Fruit fly (Drosophila melanogaster) whole organism, embryonic: ENCODE results near the gene STUB1.
A peak's percentile ranks its signal among the peaks of the same experiment; 100 is the strongest.

Experiments used
- Asciz ChIP-seq: fragments of 200-800 bp; sonication (Bioruptor generic); optimal IDR thresholded peaks from 2 replicates; lab custom pipeline; 2017; ENCODE audit warnings: missing biosample characterization, mild to moderate bottlenecking, missing genetic modification characterization, missing genetic modification reagents
- Atf-2 ChIP-seq: fragments of 200-800 bp; sonication (Bioruptor generic); optimal IDR thresholded peaks from 2 replicates; lab custom pipeline; 2016; ENCODE audit warnings: missing biosample characterization, missing genetic modification characterization
- Blimp-1 ChIP-seq: fragments of 200-800 bp; sonication (Bioruptor generic); optimal IDR thresholded peaks from 3 replicates; lab custom pipeline; 2018; ENCODE audit warnings: missing biosample characterization, missing genetic modification characterization, mild to moderate bottlenecking, moderate library complexity, missing genetic modification reagents
- Bteb2 ChIP-seq: fragments of 200-800 bp; sonication (Bioruptor generic); optimal IDR thresholded peaks from 2 replicates; lab custom pipeline; 2016; ENCODE audit warnings: missing biosample characterization, missing genetic modification characterization
- CG10274 ChIP-seq: fragments of 200-800 bp; sonication (Bioruptor generic); optimal IDR thresholded peaks from 3 replicates; lab custom pipeline; 2017; ENCODE audit warnings: missing biosample characterization, mild to moderate bottlenecking, missing genetic modification characterization
- CG10462 ChIP-seq: fragments of 200-800 bp; sonication (Bioruptor generic); optimal IDR thresholded peaks from 2 replicates; lab custom pipeline; 2016; ENCODE audit warnings: missing biosample characterization, missing genetic modification characterization
- CG10979 ChIP-seq: fragments of 200-800 bp; sonication (Bioruptor generic); optimal IDR thresholded peaks from 2 replicates; lab custom pipeline; 2018; ENCODE audit warnings: missing biosample characterization, mild to moderate bottlenecking, missing genetic modification characterization, moderate library complexity
- CG11723 ChIP-seq: fragments of 200-800 bp; sonication (Bioruptor generic); optimal IDR thresholded peaks from 2 replicates; lab custom pipeline; 2017; ENCODE audit warnings: missing biosample characterization, mild to moderate bottlenecking, missing genetic modification characterization
- CG12299 ChIP-seq: fragments of 200-800 bp; sonication (Bioruptor generic); optimal IDR thresholded peaks from 2 replicates; lab custom pipeline; 2018; ENCODE audit warnings: missing biosample characterization, mild to moderate bottlenecking, missing genetic modification characterization
- CG12391 ChIP-seq: fragments of 200-800 bp; sonication (Bioruptor generic); optimal IDR thresholded peaks from 3 replicates; lab custom pipeline; 2018; ENCODE audit warnings: missing biosample characterization, mild to moderate bottlenecking, missing genetic modification characterization, moderate library complexity
- CG12659 ChIP-seq: fragments of 200-800 bp; sonication (Bioruptor generic); optimal IDR thresholded peaks from 3 replicates; lab custom pipeline; 2017; ENCODE audit warnings: mild to moderate bottlenecking, missing biosample characterization, missing genetic modification reagents, missing genetic modification characterization
- CG13296 ChIP-seq: fragments of 200-800 bp; sonication (Bioruptor generic); optimal IDR thresholded peaks from 3 replicates; lab custom pipeline; 2018; ENCODE audit warnings: missing biosample characterization, mild to moderate bottlenecking, missing genetic modification characterization
- CG15073 ChIP-seq: fragments of 200-800 bp; sonication (Bioruptor generic); optimal IDR thresholded peaks from 2 replicates; lab custom pipeline; 2016; ENCODE audit warnings: missing biosample characterization, missing genetic modification characterization
- CG15514 ChIP-seq: fragments of 200-800 bp; sonication (Bioruptor generic); optimal IDR thresholded peaks from 3 replicates; lab custom pipeline; 2017; ENCODE audit warnings: missing biosample characterization, missing genetic modification characterization, mild to moderate bottlenecking, moderate library complexity, missing genetic modification reagents
- CG16813 ChIP-seq: fragments of 200-800 bp; sonication (Bioruptor generic); IDR thresholded peaks from 3 replicates; pipeline ENCODE4 v1.3.6; 2022; ENCODE audit warnings: missing biosample characterization, missing genetic modification characterization; ENCODE audit not compliant: partially characterized antibody
- CG30020 ChIP-seq: fragments of 200-800 bp; optimal IDR thresholded peaks from 2 replicates; lab custom pipeline; 2019; ENCODE audit warnings: missing biosample characterization, mild to moderate bottlenecking, missing genetic modification characterization, moderate library complexity
- CG31224 ChIP-seq: fragments of 200-800 bp; sonication (Bioruptor generic); IDR thresholded peaks from 2 replicates; pipeline ENCODE4 v1.3.6; 2022; ENCODE audit warnings: missing biosample characterization, missing genetic modification characterization
- CG34224 ChIP-seq: fragments of 200-800 bp; sonication (Bioruptor generic); IDR thresholded peaks from 3 replicates; pipeline ENCODE4 v1.3.6; 2022; ENCODE audit warnings: missing biosample characterization, missing genetic modification characterization; ENCODE audit not compliant: partially characterized antibody
- CG34422 ChIP-seq: fragments of 200-800 bp; sonication (Bioruptor generic); IDR thresholded peaks from 3 replicates; pipeline ENCODE4 v1.3.6; 2022; ENCODE audit warnings: missing biosample characterization, missing genetic modification characterization
- CG5245 ChIP-seq: fragments of 200-800 bp; sonication (Bioruptor generic); optimal IDR thresholded peaks from 3 replicates; lab custom pipeline; 2016; ENCODE audit warnings: missing biosample characterization, missing genetic modification characterization
- CG9609 ChIP-seq: fragments of 200-800 bp; sonication (Bioruptor generic); optimal IDR thresholded peaks from 3 replicates; lab custom pipeline; 2016; ENCODE audit warnings: missing biosample characterization, missing genetic modification characterization
- CTCF ChIP-seq: fragments of 200-800 bp; sonication (Bioruptor generic); optimal IDR thresholded peaks from 2 replicates; lab custom pipeline; 2017; ENCODE audit warnings: missing biosample characterization, mild to moderate bottlenecking, missing genetic modification characterization, moderate library complexity
- Dek ChIP-seq: fragments of 200-800 bp; sonication (Bioruptor generic); optimal IDR thresholded peaks from 3 replicates; lab custom pipeline; 2019; ENCODE audit warnings: missing biosample characterization, mild to moderate bottlenecking, missing genetic modification characterization, moderate library complexity
- Hr51 ChIP-seq, 2 experiments: fragments of 200-800 bp; sonication (Bioruptor generic); optimal IDR thresholded peaks; 2 replicates in 1 of 2; 3 replicates in 1 of 2; lab custom pipeline; 2016 to 2018; ENCODE audit warnings: missing biosample characterization in 2 of 2, missing genetic modification characterization in 2 of 2, mild to moderate bottlenecking in 1 of 2, moderate library complexity in 1 of 2
- NfI ChIP-seq: fragments of 200-800 bp; sonication (Bioruptor generic); optimal IDR thresholded peaks from 3 replicates; lab custom pipeline; 2018; ENCODE audit warnings: missing biosample characterization, mild to moderate bottlenecking, missing genetic modification characterization, moderate library complexity
- Poxn ChIP-seq: fragments of 200-800 bp; sonication (Bioruptor generic); IDR thresholded peaks from 2 replicates; pipeline ENCODE4 v1.3.6; 2022; ENCODE audit warnings: missing biosample characterization, missing genetic modification characterization
- Ssrp ChIP-seq: fragments of 200-800 bp; sonication (Bioruptor generic); optimal IDR thresholded peaks from 2 replicates; lab custom pipeline; 2018; ENCODE audit warnings: missing biosample characterization, mild to moderate bottlenecking, missing genetic modification characterization, moderate library complexity
- Stat92E ChIP-seq, 3 experiments: fragments of >200 bp in 2 of 3; fragments of 200-800 bp in 1 of 3; sonication (Bioruptor generic) in 1 of 3; optimal IDR thresholded peaks; 2 replicates each; lab custom pipeline; 2017 to 2019; ENCODE audit warnings: missing biosample characterization in 3 of 3, missing genetic modification characterization in 3 of 3, mild to moderate bottlenecking in 1 of 3, moderate library complexity in 1 of 3
- TFAM ChIP-seq: fragments of 200-800 bp; sonication (Bioruptor generic); optimal IDR thresholded peaks from 2 replicates; lab custom pipeline; 2017; ENCODE audit warnings: missing biosample characterization, missing genetic modification characterization, inconsistent platforms
- chif ChIP-seq, 2 experiments: fragments of 200-800 bp; sonication (Bioruptor generic); optimal IDR thresholded peaks; 3 replicates each; lab custom pipeline; 2016; ENCODE audit warnings: missing biosample characterization in 2 of 2, missing genetic modification characterization in 2 of 2
- chn ChIP-seq: fragments of 200-800 bp; sonication (Bioruptor generic); optimal IDR thresholded peaks from 2 replicates; lab custom pipeline; 2016; ENCODE audit warnings: missing biosample characterization, missing genetic modification characterization
- danr ChIP-seq: fragments of 200-800 bp; sonication (Bioruptor generic); IDR thresholded peaks from 2 replicates; pipeline ENCODE4 v1.3.6; 2022; ENCODE audit warnings: missing biosample characterization, missing genetic modification characterization
- dpn ChIP-seq, 2 experiments: fragments of 200-800 bp; sonication (Bioruptor generic); optimal IDR thresholded peaks; 3 replicates each; lab custom pipeline; 2016; ENCODE audit warnings: missing biosample characterization in 2 of 2, missing genetic modification characterization in 2 of 2
- gce ChIP-seq: fragments of 200-800 bp; sonication (Bioruptor generic); IDR thresholded peaks from 3 replicates; pipeline ENCODE4 v1.3.6; 2022; ENCODE audit warnings: missing biosample characterization, missing genetic modification characterization
- gfzf ChIP-seq: fragments of 200-800 bp; sonication (Bioruptor generic); optimal IDR thresholded peaks from 2 replicates; lab custom pipeline; 2016; ENCODE audit warnings: missing biosample characterization, mild to moderate bottlenecking, missing genetic modification characterization, moderate library complexity
- hb ChIP-seq: fragments of 200-800 bp; sonication (Bioruptor generic); IDR thresholded peaks from 3 replicates; pipeline ENCODE4 v1.3.6; 2022; ENCODE audit warnings: missing biosample characterization, missing genetic modification characterization; ENCODE audit not compliant: partially characterized antibody
- hth ChIP-seq: fragments of >200 bp; optimal IDR thresholded peaks from 2 replicates; lab custom pipeline; 2017; ENCODE audit warnings: inconsistent platforms
- kay ChIP-seq: fragments of 200-800 bp; sonication (Bioruptor generic); optimal IDR thresholded peaks from 2 replicates; lab custom pipeline; 2016; ENCODE audit warnings: missing biosample characterization, missing genetic modification characterization
- ken ChIP-seq: fragments of 200-800 bp; sonication (Bioruptor generic); IDR thresholded peaks from 3 replicates; pipeline ENCODE4 v1.3.6; 2022; ENCODE audit warnings: missing biosample characterization, missing genetic modification characterization
- oc ChIP-seq: fragments of 200-800 bp; sonication (Bioruptor generic); optimal IDR thresholded peaks from 2 replicates; lab custom pipeline; 2018; ENCODE audit warnings: missing biosample characterization, mild to moderate bottlenecking, missing genetic modification characterization, moderate library complexity
- pnt ChIP-seq: fragments of 200-800 bp; sonication (Bioruptor generic); optimal IDR thresholded peaks from 3 replicates; lab custom pipeline; 2016; ENCODE audit warnings: missing biosample characterization, missing genetic modification characterization
- run ChIP-seq: fragments of 200-800 bp; sonication (Bioruptor generic); optimal IDR thresholded peaks from 3 replicates; lab custom pipeline; 2018; ENCODE audit warnings: missing biosample characterization, mild to moderate bottlenecking, missing genetic modification characterization
- sd ChIP-seq: fragments of 200-800 bp; sonication (Bioruptor generic); optimal IDR thresholded peaks from 3 replicates; lab custom pipeline; 2018; ENCODE audit warnings: missing biosample characterization, mild to moderate bottlenecking, missing genetic modification characterization, moderate library complexity
- sug ChIP-seq: fragments of 200-800 bp; optimal IDR thresholded peaks from 2 replicates; lab custom pipeline; 2019; ENCODE audit warnings: missing biosample characterization, mild to moderate bottlenecking, missing genetic modification characterization, moderate library complexity
- tna ChIP-seq: fragments of 200-800 bp; sonication (Bioruptor generic); IDR thresholded peaks from 2 replicates; pipeline ENCODE4 v1.3.6; 2022; ENCODE audit warnings: missing biosample characterization, missing genetic modification characterization; ENCODE audit not compliant: partially characterized antibody
- twi ChIP-seq: fragments of 200-800 bp; optimal IDR thresholded peaks from 2 replicates; lab custom pipeline; 2019; ENCODE audit warnings: missing biosample characterization, mild to moderate bottlenecking, missing genetic modification characterization, moderate library complexity
- tx ChIP-seq: fragments of 200-800 bp; sonication (Bioruptor generic); optimal IDR thresholded peaks from 2 replicates; lab custom pipeline; 2016; ENCODE audit warnings: missing biosample characterization, missing genetic modification characterization
- vnd ChIP-seq: fragments of 200-800 bp; sonication (Bioruptor generic); IDR thresholded peaks from 3 replicates; pipeline ENCODE4 v1.3.6; 2022; ENCODE audit warnings: missing biosample characterization, missing genetic modification characterization; ENCODE audit not compliant: partially characterized antibody

Gene STUB1

dm6 chr2L:10413251-10414127, 23.9 kb upstream of the STUB1 start, which contains the start of the genes CG5355 and Klp31E (continued):
- TF ChIP-seq dpn (GFP tag; optimal IDR thresholded peaks at IDR 0.05; lab: Kevin White, UChicago) (peak; percentile 37 to 41), chn (GFP tag; lab: Kevin White, UChicago) (peak; percentile 41), tna (GFP tag; lab: Robert Waterston, UW) (no peak), CG9609 (GFP tag; lab: Kevin White, UChicago) (peak; percentile 37), twi (tag; lab: Kevin White, UChicago) (peak; percentile 69), TFAM (GFP tag; lab: Kevin White, UChicago) (no peak), CG12299 (tag; lab: Kevin White, UChicago) (peak; percentile 27), kay (GFP tag; lab: Kevin White, UChicago) (peak; percentile 48), CG15514 (GFP tag; lab: Kevin White, UChicago) (peak; percentile 39), CG12659 (GFP tag; lab: Kevin White, UChicago) (peak; percentile 83), Atf-2 (GFP tag; lab: Kevin White, UChicago) (peak; percentile 45), pnt (GFP tag; lab: Kevin White, UChicago) (peak; percentile 5), Stat92E (GFP tag; optimal IDR thresholded peaks at IDR 0.05; lab: Kevin White, UChicago) (no peak), CTCF (GFP tag; lab: Kevin White, UChicago) (no peak), sug (tag; lab: Kevin White, UChicago) (peak; percentile 73), oc (tag; lab: Kevin White, UChicago) (no peak), gce (GFP tag; lab: Robert Waterston, UW) (peak; percentile 32; the same call in 1 of the 3 replicates), danr (GFP tag; lab: Robert Waterston, UW) (no peak), tx (GFP tag; lab: Kevin White, UChicago) (peak; percentile 13), gfzf (GFP tag; lab: Kevin White, UChicago) (peak; percentile 23), run (tag; lab: Kevin White, UChicago) (no peak), NfI (GFP tag; lab: Kevin White, UChicago) (peak; percentile 53), Blimp-1 (GFP tag; lab: Kevin White, UChicago) (no peak), CG10462 (GFP tag; lab: Kevin White, UChicago) (peak; percentile 24), ken (GFP tag; lab: Robert Waterston, UW) (peak; percentile 52; the same call in 1 of the 3 replicates), sd (tag; lab: Kevin White, UChicago) (no peak), Bteb2 (peak; percentile 6), CG13296 (GFP tag; lab: Kevin White, UChicago) (peak; percentile 61), CG11723 (peak; percentile 49), Asciz (peak; percentile 64), CG34422 (GFP tag; lab: Robert Waterston, UW) (peak; percentile 18; the same call in 1 of the 3 replicates), CG12391 (tag; lab: Kevin White, UChicago) (peak; percentile 84), CG5245 (GFP tag; lab: Kevin White, UChicago) (no peak), chif (GFP tag; optimal IDR thresholded peaks at IDR 0.05; lab: Kevin White, UChicago) (peak; percentile 7 to 41), CG15073 (GFP tag; lab: Kevin White, UChicago) (no peak), CG10274 (GFP tag; lab: Kevin White, UChicago) (peak; percentile 1), hb (GFP tag; lab: Robert Waterston, UW) (no peak), CG30020 (peak; percentile 95), CG31224 (GFP tag; lab: Robert Waterston, UW) (peak; percentile 59), vnd (GFP tag; lab: Robert Waterston, UW) (peak; percentile 65), CG16813 (GFP tag; lab: Robert Waterston, UW) (peak; percentile 68), Ssrp (tag; lab: Kevin White, UChicago) (peak; percentile 77), Hr51 (GFP tag; optimal IDR thresholded peaks at IDR 0.05; lab: Kevin White, UChicago) (peak in 1 of 2 experiments; percentile 40), hth (lab: Kevin White, UChicago) (no peak), Poxn (GFP tag; lab: Robert Waterston, UW) (no peak), CG10979 (tag; lab: Kevin White, UChicago) (peak; percentile 72), CG34224 (GFP tag; lab: Robert Waterston, UW) (peak; percentile 71), Dek (tag; lab: Kevin White, UChicago) (no peak)
